Fruit fly (Drosophila melanogaster) whole organism, embryonic: ENCODE data around the gene Gr5a.

ENCODE experiments used
- Aef1 ChIP-seq: fragments of 200-800 bp; sonication (Bioruptor generic); IDR thresholded peaks from 3 replicates; pipeline ENCODE4 v1.3.6; 2022; ENCODE audit warnings: missing biosample characterization, missing genetic modification characterization
- CG10321 ChIP-seq: fragments of 200-800 bp; sonication (Bioruptor generic); IDR thresholded peaks from 2 replicates; pipeline ENCODE4 v1.3.6; 2022; ENCODE audit warnings: missing biosample characterization, missing genetic modification characterization
- CG10565 ChIP-seq: fragments of 200-800 bp; sonication (Bioruptor generic); optimal IDR thresholded peaks from 3 replicates; lab custom pipeline; 2016; ENCODE audit warnings: missing biosample characterization, mild to moderate bottlenecking, missing genetic modification characterization
- CG10654 ChIP-seq: fragments of 200-800 bp; sonication (Bioruptor generic); optimal IDR thresholded peaks from 2 replicates; lab custom pipeline; 2016; ENCODE audit warnings: missing biosample characterization, missing genetic modification characterization
- CG11696 ChIP-seq: fragments of 200-800 bp; sonication (Bioruptor generic); IDR thresholded peaks from 2 replicates; pipeline ENCODE4 v1.3.6; 2022; ENCODE audit warnings: missing biosample characterization, missing genetic modification characterization
- CG12219 ChIP-seq: fragments of 200-800 bp; sonication (Bioruptor generic); optimal IDR thresholded peaks from 3 replicates; lab custom pipeline; 2018; ENCODE audit warnings: missing biosample characterization, mild to moderate bottlenecking, missing genetic modification characterization
- CG12391 ChIP-seq: fragments of 200-800 bp; sonication (Bioruptor generic); optimal IDR thresholded peaks from 3 replicates; lab custom pipeline; 2018; ENCODE audit warnings: missing biosample characterization, mild to moderate bottlenecking, missing genetic modification characterization, moderate library complexity
- CG12942 ChIP-seq: fragments of 200-800 bp; sonication (Bioruptor generic); optimal IDR thresholded peaks from 3 replicates; lab custom pipeline; 2016; ENCODE audit warnings: missing biosample characterization, missing genetic modification characterization
- CG13296 ChIP-seq: fragments of 200-800 bp; sonication (Bioruptor generic); optimal IDR thresholded peaks from 3 replicates; lab custom pipeline; 2018; ENCODE audit warnings: missing biosample characterization, mild to moderate bottlenecking, missing genetic modification characterization
- CG14050 ChIP-seq: fragments of 200-800 bp; sonication (Bioruptor generic); IDR thresholded peaks from 3 replicates; pipeline ENCODE4 v1.3.6; 2022; ENCODE audit warnings: missing biosample characterization, missing genetic modification characterization
- CG14965 ChIP-seq: fragments of 200-800 bp; sonication (Bioruptor generic); optimal IDR thresholded peaks from 2 replicates; lab custom pipeline; 2016; ENCODE audit warnings: missing biosample characterization, missing genetic modification characterization, borderline replicate concordance
- CG15696 ChIP-seq: fragments of 200-800 bp; sonication (Bioruptor generic); optimal IDR thresholded peaks from 2 replicates; lab custom pipeline; 2019; ENCODE audit warnings: missing biosample characterization, mild to moderate bottlenecking, missing genetic modification characterization, moderate library complexity
- CG18476 ChIP-seq: fragments of 200-800 bp; sonication (Bioruptor generic); optimal IDR thresholded peaks from 2 replicates; lab custom pipeline; 2016; ENCODE audit warnings: missing biosample characterization, mild to moderate bottlenecking, missing genetic modification characterization
- CG18619 ChIP-seq: fragments of 200-800 bp; sonication (Bioruptor generic); optimal IDR thresholded peaks from 3 replicates; lab custom pipeline; 2017; ENCODE audit warnings: missing biosample characterization, mild to moderate bottlenecking, missing genetic modification characterization
- CG18764 ChIP-seq: fragments of 200-800 bp; sonication (Bioruptor generic); optimal IDR thresholded peaks from 3 replicates; lab custom pipeline; 2016; ENCODE audit warnings: missing biosample characterization, missing genetic modification characterization
- CG2875 ChIP-seq: fragments of 200-800 bp; sonication (Bioruptor generic); optimal IDR thresholded peaks from 2 replicates; lab custom pipeline; 2017; ENCODE audit warnings: missing biosample characterization, mild to moderate bottlenecking, missing genetic modification characterization, missing genetic modification reagents
- CG34376 ChIP-seq: fragments of 200-800 bp; sonication (Bioruptor generic); optimal IDR thresholded peaks from 2 replicates; lab custom pipeline; 2018; ENCODE audit warnings: missing biosample characterization, mild to moderate bottlenecking, missing genetic modification characterization
- CG4282 ChIP-seq: fragments of 200-800 bp; sonication (Bioruptor generic); optimal IDR thresholded peaks from 2 replicates; lab custom pipeline; 2016; ENCODE audit warnings: missing biosample characterization, missing genetic modification characterization
- CG5245 ChIP-seq: fragments of 200-800 bp; sonication (Bioruptor generic); optimal IDR thresholded peaks from 3 replicates; lab custom pipeline; 2016; ENCODE audit warnings: missing biosample characterization, missing genetic modification characterization
- CG6683 ChIP-seq: fragments of 200-800 bp; sonication (Bioruptor generic); optimal IDR thresholded peaks from 2 replicates; lab custom pipeline; 2017; ENCODE audit warnings: missing biosample characterization, mild to moderate bottlenecking, missing genetic modification characterization, missing genetic modification reagents
- CG7357 ChIP-seq: fragments of 200-800 bp; sonication (Bioruptor generic); IDR thresholded peaks from 3 replicates; pipeline ENCODE4 v1.3.6; 2022; ENCODE audit warnings: missing biosample characterization, missing genetic modification characterization
- D19A ChIP-seq: fragments of 200-800 bp; optimal IDR thresholded peaks from 3 replicates; lab custom pipeline; 2019; ENCODE audit warnings: missing biosample characterization, mild to moderate bottlenecking, missing genetic modification characterization, moderate library complexity
- Dad ChIP-seq: fragments of 200-800 bp; sonication (Bioruptor generic); optimal IDR thresholded peaks from 3 replicates; lab custom pipeline; 2016; ENCODE audit warnings: missing biosample characterization, missing genetic modification characterization
- Dek ChIP-seq: fragments of 200-800 bp; sonication (Bioruptor generic); optimal IDR thresholded peaks from 3 replicates; lab custom pipeline; 2019; ENCODE audit warnings: missing biosample characterization, mild to moderate bottlenecking, missing genetic modification characterization, moderate library complexity
- Fer2 ChIP-seq: fragments of 200-800 bp; sonication (Bioruptor generic); optimal IDR thresholded peaks from 2 replicates; lab custom pipeline; 2018; ENCODE audit warnings: missing biosample characterization, mild to moderate bottlenecking, missing genetic modification characterization, moderate library complexity
- HLH3B ChIP-seq: fragments of 200-800 bp; sonication (Bioruptor generic); IDR thresholded peaks from 2 replicates; pipeline ENCODE4 v1.3.6; 2022; ENCODE audit warnings: missing biosample characterization, missing genetic modification characterization
- HLH4C ChIP-seq: fragments of 200-800 bp; sonication (Bioruptor generic); IDR thresholded peaks from 3 replicates; pipeline ENCODE4 v1.3.6; 2022; ENCODE audit warnings: missing biosample characterization, missing genetic modification characterization; ENCODE audit not compliant: partially characterized antibody
- Nf-YC ChIP-seq: fragments of 200-800 bp; optimal IDR thresholded peaks from 3 replicates; lab custom pipeline; 2019; ENCODE audit warnings: missing biosample characterization, mild to moderate bottlenecking, missing genetic modification characterization, moderate library complexity
- Poxn ChIP-seq: fragments of 200-800 bp; sonication (Bioruptor generic); IDR thresholded peaks from 2 replicates; pipeline ENCODE4 v1.3.6; 2022; ENCODE audit warnings: missing biosample characterization, missing genetic modification characterization
- Sry-δ ChIP-seq: fragments of 200-800 bp; sonication (Bioruptor generic); optimal IDR thresholded peaks from 2 replicates; lab custom pipeline; 2016; ENCODE audit warnings: missing biosample characterization, missing genetic modification characterization
- TFAM ChIP-seq: fragments of 200-800 bp; sonication (Bioruptor generic); optimal IDR thresholded peaks from 2 replicates; lab custom pipeline; 2017; ENCODE audit warnings: missing biosample characterization, missing genetic modification characterization, inconsistent platforms
- abd-A ChIP-seq: fragments of 200-800 bp; sonication (Bioruptor generic); optimal IDR thresholded peaks from 3 replicates; lab custom pipeline; 2019; ENCODE audit warnings: missing biosample characterization, mild to moderate bottlenecking, missing genetic modification characterization, moderate library complexity
- ara ChIP-seq: fragments of 200-800 bp; sonication (Bioruptor generic); IDR thresholded peaks from 2 replicates; pipeline ENCODE4 v1.3.6; 2022; ENCODE audit warnings: missing biosample characterization, missing genetic modification characterization
- ase ChIP-seq: fragments of 200-800 bp; sonication (Bioruptor generic); IDR thresholded peaks from 3 replicates; pipeline ENCODE4 v1.3.6; 2022; ENCODE audit warnings: missing biosample characterization, missing genetic modification characterization
- bowl ChIP-seq: fragments of 200-800 bp; sonication (Bioruptor generic); IDR thresholded peaks from 2 replicates; pipeline ENCODE4 v1.3.6; 2022; ENCODE audit warnings: missing biosample characterization, missing genetic modification characterization
- chif ChIP-seq, 2 experiments: fragments of 200-800 bp; sonication (Bioruptor generic); optimal IDR thresholded peaks; 3 replicates each; lab custom pipeline; 2016; ENCODE audit warnings: missing biosample characterization in 2 of 2, missing genetic modification characterization in 2 of 2
- crc ChIP-seq: fragments of 200-800 bp; sonication (Bioruptor generic); optimal IDR thresholded peaks from 2 replicates; lab custom pipeline; 2016; ENCODE audit warnings: missing biosample characterization, missing genetic modification characterization
- ftz-f1 ChIP-seq: fragments of 200-800 bp; sonication (Bioruptor generic); optimal IDR thresholded peaks from 2 replicates; lab custom pipeline; 2016; ENCODE audit warnings: missing biosample characterization, missing genetic modification characterization
- gce ChIP-seq: fragments of 200-800 bp; sonication (Bioruptor generic); IDR thresholded peaks from 3 replicates; pipeline ENCODE4 v1.3.6; 2022; ENCODE audit warnings: missing biosample characterization, missing genetic modification characterization
- grn ChIP-seq: fragments of 200-800 bp; sonication (Bioruptor generic); optimal IDR thresholded peaks from 3 replicates; lab custom pipeline; 2017; ENCODE audit warnings: missing biosample characterization, missing genetic modification characterization
- hbn ChIP-seq: fragments of 200-800 bp; sonication (Bioruptor generic); IDR thresholded peaks from 2 replicates; pipeline ENCODE4 v1.3.6; 2022; ENCODE audit warnings: missing biosample characterization, missing genetic modification characterization; ENCODE audit not compliant: partially characterized antibody
- maf-S ChIP-seq: fragments of 200-800 bp; sonication (Bioruptor generic); optimal IDR thresholded peaks from 2 replicates; lab custom pipeline; 2016; ENCODE audit warnings: missing biosample characterization, missing genetic modification characterization
- nerfin-2 ChIP-seq: fragments of 200-800 bp; sonication (Bioruptor generic); IDR thresholded peaks from 2 replicates; pipeline ENCODE4 v1.3.6; 2022; ENCODE audit warnings: missing biosample characterization, missing genetic modification characterization; ENCODE audit not compliant: partially characterized antibody
- nmo ChIP-seq: fragments of 200-800 bp; sonication (Bioruptor generic); optimal IDR thresholded peaks from 2 replicates; lab custom pipeline; 2018; ENCODE audit warnings: missing biosample characterization, mild to moderate bottlenecking, missing genetic modification characterization, moderate library complexity
- p53 ChIP-seq: fragments of 200-800 bp; sonication (Bioruptor generic); optimal IDR thresholded peaks from 2 replicates; lab custom pipeline; 2016; ENCODE audit warnings: missing biosample characterization, missing genetic modification characterization
- pita ChIP-seq: fragments of 200-800 bp; sonication (Bioruptor generic); optimal IDR thresholded peaks from 2 replicates; lab custom pipeline; 2017; ENCODE audit warnings: missing biosample characterization, mild to moderate bottlenecking, missing genetic modification characterization
- sna ChIP-seq: fragments of 200-800 bp; sonication (Bioruptor generic); IDR thresholded peaks from 2 replicates; pipeline ENCODE4 v1.3.6; 2022; ENCODE audit warnings: missing biosample characterization, missing genetic modification characterization; ENCODE audit not compliant: partially characterized antibody
- stwl ChIP-seq: fragments of 200-800 bp; sonication (Bioruptor generic); optimal IDR thresholded peaks from 3 replicates; lab custom pipeline; 2018; ENCODE audit warnings: missing biosample characterization, mild to moderate bottlenecking, missing genetic modification characterization, moderate library complexity
- tna ChIP-seq: fragments of 200-800 bp; sonication (Bioruptor generic); IDR thresholded peaks from 2 replicates; pipeline ENCODE4 v1.3.6; 2022; ENCODE audit warnings: missing biosample characterization, missing genetic modification characterization; ENCODE audit not compliant: partially characterized antibody
- zfh2 ChIP-seq: fragments of 200-800 bp; sonication (Bioruptor generic); optimal IDR thresholded peaks from 2 replicates; lab custom pipeline; 2016; ENCODE audit warnings: missing biosample characterization, missing genetic modification characterization

Gene Gr5a

DNA sequence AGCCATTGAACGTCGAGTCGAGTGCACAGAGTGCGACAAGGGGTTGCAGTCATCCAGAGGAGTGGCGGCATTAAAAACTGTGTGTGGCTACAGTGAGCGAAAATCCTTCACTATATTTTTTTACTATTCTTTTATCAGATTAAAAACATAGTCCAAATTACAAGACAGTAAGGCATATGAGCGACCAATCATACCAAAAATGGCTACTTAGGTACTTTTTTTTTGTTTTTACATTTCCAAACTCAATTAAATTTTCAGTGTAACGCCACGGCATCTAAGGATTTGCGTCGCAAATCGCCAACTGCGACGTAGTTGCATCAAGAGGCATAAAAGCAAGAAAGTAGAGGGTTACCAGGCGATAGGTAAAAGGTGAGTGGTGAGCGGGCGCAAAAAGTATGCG is 41.3 kb upstream of the Gr5a start (continued):
- TF ChIP-seq CG10321 (GFP tag; lab: Robert Waterston, UW) (0 out of 2 replicates have a peak, but pooled peaks have one; percentile 18), crc (GFP tag; lab: Kevin White, UChicago) (peak; percentile 13), zfh2 (no peak), gce (GFP tag; lab: Robert Waterston, UW) (0 out of 3 replicates have a peak, but pooled peaks have one; percentile 26), HLH3B (GFP tag; lab: Robert Waterston, UW) (peak; percentile 38; the same call in 1 of the 2 replicates), Poxn (0 out of 2 replicates have a peak, but pooled peaks have one; percentile 7), CG18619 (GFP tag; lab: Kevin White, UChicago) (no peak), Dad (GFP tag; lab: Kevin White, UChicago) (peak; percentile 15), CG7357 (0 out of 3 replicates have a peak, but pooled peaks have one; percentile 42), abd-A (tag; lab: Kevin White, UChicago) (no peak), CG14965 (GFP tag; lab: Kevin White, UChicago) (no peak), ase (GFP tag; lab: Robert Waterston, UW) (no peak), maf-S (GFP tag; lab: Kevin White, UChicago) (no peak), ara (GFP tag; lab: Robert Waterston, UW) (peak; percentile 46; the same call in 1 of the 2 replicates), sna (no peak), bowl (GFP tag; lab: Robert Waterston, UW) (no peak), CG18476 (no peak), nmo (GFP tag; lab: Kevin White, UChicago) (peak; percentile 25), CG12219 (peak; percentile 46), chif (GFP tag; optimal IDR thresholded peaks at IDR 0.05; lab: Kevin White, UChicago) (peak in 1 of 2 experiments; percentile 47), hbn (GFP tag; lab: Robert Waterston, UW) (no peak), CG4282 (GFP tag; lab: Kevin White, UChicago) (no peak), CG6683 (GFP tag; lab: Kevin White, UChicago) (no peak), CG5245 (peak; percentile 0), CG12942 (GFP tag; lab: Kevin White, UChicago) (no peak), CG10565 (GFP tag; lab: Kevin White, UChicago) (no peak), CG11696 (GFP tag; lab: Robert Waterston, UW) (0 out of 2 replicates have a peak, but pooled peaks have one; percentile 33), CG15696 (tag; lab: Kevin White, UChicago) (peak; percentile 20), CG13296 (GFP tag; lab: Kevin White, UChicago) (no peak), HLH4C (GFP tag; lab: Robert Waterston, UW) (no peak), CG14050 (GFP tag; lab: Robert Waterston, UW) (no peak), p53 (GFP tag; lab: Kevin White, UChicago) (no peak), Nf-YC (tag; lab: Kevin White, UChicago) (no peak), CG18764 (GFP tag; lab: Kevin White, UChicago) (peak; percentile 22), CG10654 (GFP tag; lab: Kevin White, UChicago) (peak; percentile 27), TFAM (GFP tag; lab: Kevin White, UChicago) (no peak), pita (GFP tag; lab: Kevin White, UChicago) (no peak), Aef1 (0 out of 3 replicates have a peak, but pooled peaks have one; percentile 28), Dek (peak; percentile 7), Fer2 (no peak), nerfin-2 (no peak), stwl (tag; lab: Kevin White, UChicago) (no peak), tna (no peak), CG12391 (peak; percentile 39), ftz-f1 (GFP tag; lab: Kevin White, UChicago) (no peak), Sry-δ (no peak), D19A (tag; lab: Kevin White, UChicago) (peak; percentile 50), CG2875 (peak; percentile 38), grn (GFP tag; lab: Kevin White, UChicago) (no peak), CG34376 (GFP tag; lab: Kevin White, UChicago) (no peak)
